Worm (Caenorhabditis elegans): Measurements from ENCODE around the gene srh-4.

ce11 chrV:4034303-4034702, 24.0 kb downstream of the srh-4 start, which contains the start of gene C49G7.7:
- TF ChIP-seq ref-1 (GFP tag; conservative IDR thresholded peaks at IDR 0.05) (no peak), T22C8.4 (GFP tag; IDR thresholded peaks at IDR 0.05) (no peak), tab-1 (GFP tag; IDR thresholded peaks at IDR 0.05) (no peak), ztf-29 (GFP tag; IDR thresholded peaks at IDR 0.05) (no peak)

Measured in whole organism, midembryonic.